Worm (Caenorhabditis elegans) whole organism, L3 larva: ENCODE measurements around the gene phf-33.

ENCODE experiments used
- R02D3.7 ChIP-seq: fragments of 150-350 bp; optimal IDR thresholded peaks from 2 replicates; lab custom pipeline; 2014; ENCODE audit warnings: missing biosample characterization, missing genetic modification characterization
- aly-2 ChIP-seq: fragments of 150-350 bp; optimal IDR thresholded peaks from 2 replicates; lab custom pipeline; 2014; ENCODE audit warnings: missing biosample characterization, missing genetic modification characterization
- ama-1 ChIP-seq: fragments of 150-350 bp; optimal IDR thresholded peaks from 2 replicates; lab custom pipeline; 2018
- ceh-28 ChIP-seq: fragments of 150-350 bp; optimal IDR thresholded peaks from 2 replicates; lab custom pipeline; 2014; ENCODE audit warnings: missing biosample characterization, missing genetic modification reagents, missing genetic modification characterization
- ceh-82 ChIP-seq: fragments of 150-350 bp; optimal IDR thresholded peaks from 2 replicates; lab custom pipeline; 2014; ENCODE audit warnings: missing biosample characterization, missing genetic modification characterization
- daf-12 ChIP-seq: fragments of 150-350 bp; optimal IDR thresholded peaks from 2 replicates; lab custom pipeline; 2014; ENCODE audit warnings: missing biosample characterization, missing genetic modification reagents, missing genetic modification characterization
- elt-2 ChIP-seq: sonication (generic microtip); optimal IDR thresholded peaks from 2 replicates; lab custom pipeline; 2016; ENCODE audit warnings: missing genetic modification reagents, mild to moderate bottlenecking, missing genetic modification characterization, missing compliant biosample characterization
- elt-3 ChIP-seq, 3 experiments: fragments of 150-350 bp in 1 of 3; sonication (generic microtip) in 2 of 3; optimal IDR thresholded peaks; 2 replicates in 2 of 3; 4 replicates in 1 of 3; lab custom pipeline; 2014 to 2017; ENCODE audit warnings: missing biosample characterization in 3 of 3, missing genetic modification characterization in 3 of 3
- eor-1 ChIP-seq, 2 experiments: fragments of 150-350 bp; optimal IDR thresholded peaks; 2 replicates each; lab custom pipeline; 2014 to 2018; ENCODE audit warnings: missing biosample characterization in 2 of 2, missing genetic modification characterization in 2 of 2
- fkh-10 ChIP-seq: sonication (generic microtip); optimal IDR thresholded peaks from 2 replicates; lab custom pipeline; 2017; ENCODE audit warnings: missing biosample characterization, missing genetic modification reagents, missing genetic modification characterization
- fkh-2 ChIP-seq: fragments of 150-350 bp; optimal IDR thresholded peaks from 2 replicates; lab custom pipeline; 2014; ENCODE audit warnings: missing biosample characterization, missing genetic modification reagents, missing genetic modification characterization
- fos-1 ChIP-seq: fragments of 150-350 bp; optimal IDR thresholded peaks from 2 replicates; lab custom pipeline; 2014; ENCODE audit warnings: missing biosample characterization, missing genetic modification characterization
- jun-1 ChIP-seq: fragments of 150-350 bp; optimal IDR thresholded peaks from 2 replicates; lab custom pipeline; 2014; ENCODE audit warnings: missing biosample characterization, missing genetic modification reagents, missing genetic modification characterization
- lin-39 ChIP-seq: fragments of 150-350 bp; optimal IDR thresholded peaks from 2 replicates; lab custom pipeline; 2018; ENCODE audit warnings: missing biosample characterization, missing genetic modification reagents, missing genetic modification characterization
- mml-1 ChIP-seq: fragments of 150-350 bp; sonication (generic microtip); optimal IDR thresholded peaks from 3 replicates; lab custom pipeline; 2014; ENCODE audit warnings: missing biosample characterization, missing genetic modification characterization
- nfya-1 ChIP-seq: sonication (generic microtip); optimal IDR thresholded peaks from 2 replicates; lab custom pipeline; 2017; ENCODE audit warnings: missing genetic modification characterization, mild to moderate bottlenecking, missing compliant biosample characterization, antibody characterized with exemption, moderate library complexity; ENCODE audit not compliant: insufficient read depth
- nhr-12 ChIP-seq: fragments of 150-350 bp; optimal IDR thresholded peaks from 2 replicates; lab custom pipeline; 2014; ENCODE audit warnings: missing biosample characterization, missing genetic modification characterization
- nhr-23 ChIP-seq: fragments of 150-350 bp; optimal IDR thresholded peaks from 2 replicates; lab custom pipeline; 2014; ENCODE audit warnings: missing biosample characterization, missing genetic modification reagents, missing genetic modification characterization
- nhr-237 ChIP-seq: fragments of 150-350 bp; optimal IDR thresholded peaks from 2 replicates; lab custom pipeline; 2014; ENCODE audit warnings: missing biosample characterization, missing genetic modification characterization
- nhr-25 ChIP-seq: sonication (generic microtip); optimal IDR thresholded peaks from 2 replicates; lab custom pipeline; 2017; ENCODE audit warnings: missing biosample characterization, missing genetic modification characterization
- nhr-28 ChIP-seq: fragments of 150-350 bp; optimal IDR thresholded peaks from 2 replicates; lab custom pipeline; 2014; ENCODE audit warnings: missing biosample characterization, missing genetic modification characterization
- nhr-43 ChIP-seq: sonication (generic microtip); optimal IDR thresholded peaks from 2 replicates; lab custom pipeline; 2016; ENCODE audit warnings: mild to moderate bottlenecking, missing genetic modification characterization, missing compliant biosample characterization; ENCODE audit not compliant: poor library complexity, severe bottlenecking
- nhr-67 ChIP-seq: fragments of 150-350 bp; optimal IDR thresholded peaks from 2 replicates; lab custom pipeline; 2014; ENCODE audit warnings: missing biosample characterization, missing genetic modification characterization
- nhr-77 ChIP-seq: fragments of 150-350 bp; optimal IDR thresholded peaks from 2 replicates; lab custom pipeline; 2014; ENCODE audit warnings: missing biosample characterization, missing genetic modification characterization
- sea-2 ChIP-seq: fragments of 150-350 bp; sonication (generic microtip); optimal IDR thresholded peaks from 4 replicates; lab custom pipeline; 2014; ENCODE audit warnings: missing biosample characterization, missing genetic modification reagents, missing genetic modification characterization
- skn-1 ChIP-seq: fragments of 150-350 bp; optimal IDR thresholded peaks from 2 replicates; lab custom pipeline; 2014; ENCODE audit warnings: missing biosample characterization, missing genetic modification characterization
- snpc-4 ChIP-seq: fragments of 150-350 bp; optimal IDR thresholded peaks from 2 replicates; lab custom pipeline; 2014; ENCODE audit warnings: missing biosample characterization, missing genetic modification characterization
- tbx-2 ChIP-seq: sonication (generic microtip); optimal IDR thresholded peaks from 2 replicates; lab custom pipeline; 2016; ENCODE audit warnings: mild to moderate bottlenecking, missing genetic modification characterization, missing compliant biosample characterization
- unc-39 ChIP-seq: sonication (generic microtip); optimal IDR thresholded peaks from 4 replicates; lab custom pipeline; 2017; ENCODE audit warnings: missing biosample characterization, missing genetic modification characterization
- unc-62 ChIP-seq: fragments of 150-350 bp; sonication (generic microtip); optimal IDR thresholded peaks from 4 replicates; lab custom pipeline; 2014; ENCODE audit warnings: missing biosample characterization, missing genetic modification reagents, missing genetic modification characterization
- zag-1 ChIP-seq: fragments of 150-350 bp; optimal IDR thresholded peaks from 2 replicates; lab custom pipeline; 2014; ENCODE audit warnings: missing biosample characterization, missing genetic modification characterization
- ztf-4 ChIP-seq: fragments of 150-350 bp; optimal IDR thresholded peaks from 2 replicates; lab custom pipeline; 2014; ENCODE audit warnings: missing biosample characterization, missing genetic modification characterization

The phf-33 gene

ce11 chrX:13293023-13293422 lies 14.2 kb upstream of the phf-33 start:
- no peak for TF ChIP-seq lin-39 (tag; lab: Kevin White, UChicago)
- no peak for TF ChIP-seq unc-39

ce11 chrX:13291506-13291905 lies 12.7 kb upstream of the phf-33 start, which contains the start of gene srd-38:
srd-38 (plus strand) TSS chrX:13291806.
- TF ChIP-seq R02D3.7 (tag; lab: Kevin White, UChicago): no peak
- no peak for TF ChIP-seq fos-1 (tag; lab: Kevin White, UChicago)
- TF ChIP-seq ceh-82 (tag; lab: Kevin White, UChicago): no peak
- no peak for TF ChIP-seq jun-1
- no peak for TF ChIP-seq daf-12

ce11 chrX:13290531-13290930 lies 11.8 kb upstream of the phf-33 start, which contains the start of gene R04D3.3:
R04D3.3 (minus strand) TSS chrX:13290631.
- TF ChIP-seq nhr-77 (no peak), sea-2 (GFP tag; lab: Kevin White, UChicago) (no peak), tbx-2 (tag; lab: Kevin White, UChicago) (no peak), nhr-23 (no peak), nhr-28 (tag; lab: Kevin White, UChicago) (no peak), nhr-43 (tag; lab: Kevin White, UChicago) (no peak), nhr-237 (tag; lab: Kevin White, UChicago) (no peak), snpc-4 (tag; lab: Kevin White, UChicago) (no peak), daf-12 (no peak), zag-1 (tag; lab: Kevin White, UChicago) (no peak), skn-1 (tag; lab: Kevin White, UChicago) (no peak), nhr-25 (tag; lab: Kevin White, UChicago) (no peak), unc-62 (GFP tag; lab: Kevin White, UChicago) (no peak), ceh-28 (tag; lab: Kevin White, UChicago) (no peak), elt-2 (tag; lab: Kevin White, UChicago) (no peak), elt-3 (tag; optimal IDR thresholded peaks at IDR 0.05; lab: Kevin White, UChicago) (no peak), mml-1 (no peak), eor-1 (tag; optimal IDR thresholded peaks at IDR 0.05; lab: Kevin White, UChicago) (no peak), unc-39 (no peak)

ce11 chrX:13288715-13289114 lies 9.9 kb upstream of the phf-33 start, which contains the start of gene R04D3.4:
R04D3.4 (minus strand) TSS chrX:13288815.
- TF ChIP-seq zag-1 (tag; lab: Kevin White, UChicago) (no peak), skn-1 (tag; lab: Kevin White, UChicago) (no peak), nfya-1 (no peak), nhr-237 (tag; lab: Kevin White, UChicago) (no peak), elt-2 (tag; lab: Kevin White, UChicago) (no peak)

ce11 chrX:13286533-13286932 lies 7.8 kb upstream of the phf-33 start, which contains the start of gene R04D3.2:
R04D3.2 (minus strand) TSS chrX:13286633.
- no peak for TF ChIP-seq nhr-25 (tag; lab: Kevin White, UChicago)
- TF ChIP-seq nhr-12: no peak
- no peak for TF ChIP-seq ceh-28 (tag; lab: Kevin White, UChicago)
- TF ChIP-seq nhr-237 (tag; lab: Kevin White, UChicago): no peak
- no peak for TF ChIP-seq fos-1 (tag; lab: Kevin White, UChicago)
- no peak for TF ChIP-seq nhr-67 (tag; lab: Kevin White, UChicago)
- TF ChIP-seq ztf-4: no peak
- TF ChIP-seq fkh-2: no peak
- TF ChIP-seq nhr-77: no peak
- TF ChIP-seq, all 47 proteins: peak for 0

- TF ChIP-seq aly-2 (tag; lab: Kevin White, UChicago) (no peak), zag-1 (tag; lab: Kevin White, UChicago) (no peak), ama-1 (lab: Kevin White, UChicago) (no peak), unc-39 (no peak), fkh-10 (GFP tag; lab: Kevin White, UChicago) (no peak)
These were observed 5.8 kb upstream of the phf-33 start for ce11 chrX:13284618-13285017.
